Fruit fly (Drosophila melanogaster) whole organism, pupa: ENCODE data around the gene FMRFaR.

Experiments
- CG10348 ChIP-seq: fragments of 200-800 bp; sonication (Bioruptor generic); IDR thresholded peaks from 2 replicates; pipeline ENCODE4 v1.3.6; 2022; ENCODE audit warnings: missing biosample characterization, missing genetic modification characterization
- CG12605 ChIP-seq: fragments of 200-800 bp; sonication (Bioruptor generic); IDR thresholded peaks from 2 replicates; pipeline ENCODE4 v1.3.6; 2022; ENCODE audit warnings: missing biosample characterization, missing genetic modification characterization
- CG13204 ChIP-seq: fragments of 200-800 bp; sonication (Bioruptor generic); optimal IDR thresholded peaks from 2 replicates; lab custom pipeline; 2018; ENCODE audit warnings: missing biosample characterization, mild to moderate bottlenecking, missing genetic modification characterization, moderate library complexity
- CG14655 ChIP-seq: fragments of 200-800 bp; sonication (Bioruptor generic); optimal IDR thresholded peaks from 3 replicates; lab custom pipeline; 2017; ENCODE audit warnings: mild to moderate bottlenecking, missing biosample characterization, missing genetic modification reagents, missing genetic modification characterization
- CG15710 ChIP-seq: fragments of 200-800 bp; sonication (Bioruptor generic); optimal IDR thresholded peaks from 2 replicates; lab custom pipeline; 2018; ENCODE audit warnings: missing biosample characterization, mild to moderate bottlenecking, missing genetic modification characterization, moderate library complexity
- CG17806 ChIP-seq: fragments of 200-800 bp; sonication (Bioruptor generic); optimal IDR thresholded peaks from 2 replicates; lab custom pipeline; 2018; ENCODE audit warnings: missing biosample characterization, mild to moderate bottlenecking, missing genetic modification characterization, moderate library complexity
- CG32121 ChIP-seq: fragments of 200-800 bp; sonication (Bioruptor generic); IDR thresholded peaks from 2 replicates; pipeline ENCODE4 v1.3.6; 2022; ENCODE audit warnings: missing biosample characterization, missing genetic modification characterization
- CG34367 ChIP-seq: fragments of 200-800 bp; sonication (Bioruptor generic); optimal IDR thresholded peaks from 2 replicates; lab custom pipeline; 2018; ENCODE audit warnings: missing biosample characterization, mild to moderate bottlenecking, missing genetic modification characterization
- CG4496 ChIP-seq: fragments of 200-800 bp; sonication (Bioruptor generic); IDR thresholded peaks from 3 replicates; pipeline ENCODE4 v1.3.6; 2022; ENCODE audit warnings: missing biosample characterization, missing genetic modification characterization
- CG8159 ChIP-seq: fragments of 200-800 bp; sonication (Bioruptor generic); optimal IDR thresholded peaks from 3 replicates; lab custom pipeline; 2018; ENCODE audit warnings: missing biosample characterization, mild to moderate bottlenecking, missing genetic modification characterization, moderate library complexity
- CG8301 ChIP-seq: fragments of 200-800 bp; sonication (Bioruptor generic); optimal IDR thresholded peaks from 2 replicates; lab custom pipeline; 2018; ENCODE audit warnings: missing biosample characterization, mild to moderate bottlenecking, missing genetic modification characterization
- CG9948 ChIP-seq: fragments of 200-800 bp; sonication (Bioruptor generic); optimal IDR thresholded peaks from 2 replicates; lab custom pipeline; 2018; ENCODE audit warnings: missing biosample characterization, mild to moderate bottlenecking, missing genetic modification characterization, moderate library complexity
- D1 ChIP-seq: fragments of 200-800 bp; sonication (Bioruptor generic); optimal IDR thresholded peaks from 2 replicates; lab custom pipeline; 2018; ENCODE audit warnings: missing biosample characterization, mild to moderate bottlenecking, missing genetic modification characterization, moderate library complexity
- EcR ChIP-seq: fragments of 200-800 bp; sonication (Bioruptor generic); optimal IDR thresholded peaks from 3 replicates; lab custom pipeline; 2019; ENCODE audit warnings: missing biosample characterization, missing genetic modification characterization, mild to moderate bottlenecking, moderate library complexity, missing genetic modification reagents
- Ets98B ChIP-seq: fragments of 200-800 bp; sonication (Bioruptor generic); IDR thresholded peaks from 2 replicates; pipeline ENCODE4 v1.3.6; 2022; ENCODE audit warnings: missing biosample characterization, missing genetic modification characterization
- Pif1A ChIP-seq: fragments of 200-800 bp; sonication (Bioruptor generic); optimal IDR thresholded peaks from 3 replicates; lab custom pipeline; 2016; ENCODE audit warnings: missing biosample characterization, missing genetic modification characterization
- Pif1B ChIP-seq: fragments of 200-800 bp; sonication (Bioruptor generic); optimal IDR thresholded peaks from 3 replicates; lab custom pipeline; 2016; ENCODE audit warnings: missing biosample characterization, missing genetic modification characterization
- Snoo ChIP-seq: fragments of 200-800 bp; sonication (Bioruptor generic); optimal IDR thresholded peaks from 3 replicates; lab custom pipeline; 2017; ENCODE audit warnings: missing biosample characterization, mild to moderate bottlenecking, missing genetic modification characterization, inconsistent platforms
- fd96Ca ChIP-seq: fragments of 200-800 bp; sonication (Bioruptor generic); IDR thresholded peaks from 3 replicates; pipeline ENCODE4 v1.3.6; 2022; ENCODE audit warnings: missing biosample characterization, missing genetic modification characterization
- gl ChIP-seq: fragments of 200-800 bp; sonication (Bioruptor generic); optimal IDR thresholded peaks from 2 replicates; lab custom pipeline; 2018; ENCODE audit warnings: missing biosample characterization, mild to moderate bottlenecking, missing genetic modification characterization
- rn ChIP-seq: fragments of 200-800 bp; sonication (Bioruptor generic); IDR thresholded peaks from 2 replicates; pipeline ENCODE4 v1.3.6; 2022; ENCODE audit warnings: missing biosample characterization, missing genetic modification characterization

Gene FMRFaR

DNA sequence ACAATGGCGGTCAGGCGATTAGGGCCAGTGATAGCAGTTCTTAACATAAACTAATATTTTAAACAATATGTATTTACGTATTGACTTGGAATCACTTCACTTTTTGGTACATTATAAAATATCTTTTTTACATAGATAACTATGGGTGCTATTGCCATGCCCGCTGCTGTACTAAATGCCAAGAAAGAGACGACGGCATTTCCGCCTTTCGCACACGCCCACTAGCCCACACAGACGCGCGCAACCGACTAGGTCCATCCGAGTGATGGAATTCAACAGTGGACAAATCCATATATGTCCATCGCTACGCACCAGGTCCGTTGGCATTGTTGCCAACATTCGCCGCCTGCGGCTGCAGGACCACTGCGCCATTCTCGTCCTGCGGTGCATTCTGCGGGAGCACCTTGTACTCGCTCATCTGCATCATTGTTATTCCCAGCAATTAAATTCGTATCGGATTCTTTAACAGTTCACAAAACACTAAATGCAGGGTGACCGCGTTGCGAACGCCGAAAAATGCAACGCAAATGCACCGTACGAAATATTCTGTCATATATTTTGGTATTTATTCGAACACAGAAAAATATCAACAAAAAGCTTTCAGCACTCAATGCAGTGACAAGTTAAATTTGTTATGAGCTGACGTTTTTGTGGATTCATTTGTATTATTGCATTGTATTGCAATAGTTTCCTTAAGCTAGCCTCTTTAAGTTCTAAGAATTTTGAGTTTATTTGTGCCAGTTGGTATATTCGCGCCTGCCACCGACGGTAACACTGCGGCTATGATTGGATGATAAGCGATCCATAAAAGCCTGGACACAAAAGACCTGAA, 45.0 kb downstream of the FMRFaR start, which contains the start of the genes scramb2 and Sk2:
Gene scramb2 (minus strand): TSS at position 488 of the 832 bp plus-strand sequence.
Gene Sk2 (plus strand): TSS at position 763 of the 832 bp plus-strand sequence.
- TF ChIP-seq Pif1B (GFP tag; lab: Kevin White, UChicago) (peak; percentile 95), CG15710 (tag; lab: Kevin White, UChicago) (peak; percentile 96), CG10348 (GFP tag; lab: Robert Waterston, UW) (peak; percentile 67), CG34367 (tag; lab: Kevin White, UChicago) (peak; percentile 95), CG8301 (tag; lab: Kevin White, UChicago) (peak; percentile 97), D1 (tag; lab: Kevin White, UChicago) (no peak), CG8159 (tag; lab: Kevin White, UChicago) (peak; percentile 95), CG32121 (peak; percentile 97), CG13204 (GFP tag; lab: Kevin White, UChicago) (peak; percentile 94), Snoo (tag; lab: Kevin White, UChicago) (peak; percentile 95), CG9948 (peak; percentile 96), CG14655 (GFP tag; lab: Kevin White, UChicago) (peak; percentile 97), CG4496 (GFP tag; lab: Robert Waterston, UW) (peak; percentile 98), fd96Ca (peak; percentile 97), CG12605 (peak; percentile 97), rn (GFP tag; lab: Robert Waterston, UW) (peak; percentile 91), CG17806 (tag; lab: Kevin White, UChicago) (peak; percentile 96), Pif1A (peak; percentile 96), EcR (GFP tag; lab: Kevin White, UChicago) (no peak), Ets98B (GFP tag; lab: Robert Waterston, UW) (peak; percentile 97), gl (tag; lab: Kevin White, UChicago) (peak; percentile 91)

DNA sequence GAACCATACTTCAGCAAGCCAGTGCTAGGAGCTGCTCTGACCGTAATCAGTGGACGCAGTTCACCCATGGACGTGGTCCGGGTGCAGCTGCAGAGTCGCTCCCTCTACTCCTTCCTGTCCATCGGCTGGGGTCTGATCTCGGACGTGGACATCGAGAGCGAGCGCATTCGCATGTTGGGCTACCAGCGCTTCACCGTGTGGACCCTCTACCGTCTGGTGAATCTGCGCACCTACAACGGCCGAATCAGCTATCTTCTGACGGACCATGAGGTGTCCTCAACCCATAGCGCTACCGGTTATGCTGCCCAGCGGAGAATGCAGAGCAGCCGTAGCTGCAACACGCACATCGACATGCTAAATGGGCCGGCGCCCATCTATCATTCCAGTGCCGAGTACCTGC, 47.1 kb downstream of the FMRFaR start:
- no peak for TF ChIP-seq rn (GFP tag; lab: Robert Waterston, UW)
- TF ChIP-seq Snoo (tag; lab: Kevin White, UChicago): no peak
- TF ChIP-seq CG8159 (tag; lab: Kevin White, UChicago): no peak
- no peak for TF ChIP-seq fd96Ca
- no peak for TF ChIP-seq CG34367 (tag; lab: Kevin White, UChicago)
- TF ChIP-seq CG4496 (GFP tag; lab: Robert Waterston, UW): no peak
- no peak for TF ChIP-seq CG14655 (GFP tag; lab: Kevin White, UChicago)
- TF ChIP-seq CG12605: no peak
- no peak for TF ChIP-seq CG10348 (GFP tag; lab: Robert Waterston, UW)
- no peak for TF ChIP-seq CG8301 (tag; lab: Kevin White, UChicago)
- TF ChIP-seq D1 (tag; lab: Kevin White, UChicago): no peak
- no peak for TF ChIP-seq Pif1B (GFP tag; lab: Kevin White, UChicago)
- no peak for TF ChIP-seq CG13204 (GFP tag; lab: Kevin White, UChicago)
- TF ChIP-seq EcR (GFP tag; lab: Kevin White, UChicago): no peak

dm6 chr3L:3050185-3050584, 48.7 kb downstream of the FMRFaR start, which contains the start of gene CG32485:
TSS of gene CG32485 (plus strand) at chr3L:3050323.
- no peak for TF ChIP-seq CG9948
- TF ChIP-seq gl (tag; lab: Kevin White, UChicago): peak; percentile 2
- no peak for TF ChIP-seq CG13204 (GFP tag; lab: Kevin White, UChicago)
- TF ChIP-seq CG4496 (GFP tag; lab: Robert Waterston, UW): peak; percentile 53; the same call in 2 of the 3 replicates
- 0 out of 2 replicates have a peak, but pooled peaks have one; percentile 43 for TF ChIP-seq CG12605
- no peak for TF ChIP-seq CG17806 (tag; lab: Kevin White, UChicago)
- peak; percentile 42; the same call in 1 of the 2 replicates for TF ChIP-seq CG32121
- TF ChIP-seq fd96Ca: 0 out of 3 replicates have a peak, but pooled peaks have one; percentile 11
- no peak for TF ChIP-seq CG8159 (tag; lab: Kevin White, UChicago)
- TF ChIP-seq CG15710 (tag; lab: Kevin White, UChicago): peak; percentile 25
- no peak for TF ChIP-seq Pif1A
- peak; percentile 17 for TF ChIP-seq CG8301 (tag; lab: Kevin White, UChicago)

DNA sequence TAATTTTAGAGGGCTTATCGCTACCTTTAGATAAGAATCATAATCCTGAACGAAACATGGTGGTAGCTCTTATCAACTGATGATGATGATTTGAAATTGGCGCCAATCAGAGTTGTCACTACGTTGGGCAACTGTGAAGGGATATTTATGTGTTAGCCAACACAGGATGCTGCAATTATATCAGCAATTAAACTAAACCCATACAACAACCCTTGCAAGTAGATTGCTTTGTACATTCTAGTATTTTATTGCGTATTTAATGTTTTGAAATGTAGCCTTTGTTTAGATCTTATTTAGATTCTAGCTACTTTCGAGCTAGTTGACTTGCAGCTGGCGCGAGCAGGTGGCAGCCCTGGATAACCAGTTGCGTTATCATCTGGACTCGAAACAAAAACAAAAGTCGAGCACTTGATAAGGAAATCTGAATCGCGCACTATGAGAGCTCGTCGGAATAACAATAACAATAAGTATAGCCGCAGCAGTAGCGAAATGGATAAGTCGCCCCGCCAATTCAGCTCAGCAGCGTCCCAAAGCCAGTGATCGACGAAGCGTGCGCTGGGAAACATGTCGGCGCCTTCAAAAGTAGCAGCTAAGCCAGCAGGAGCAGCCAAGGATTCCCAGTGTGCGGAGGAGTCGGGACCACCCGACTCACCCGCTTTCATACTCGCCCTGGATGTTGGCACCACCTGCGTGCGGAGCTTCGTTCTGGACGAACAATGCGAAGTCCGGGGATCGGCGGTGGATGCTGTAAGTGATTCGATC, 50.8 kb downstream of the FMRFaR start, which contains the start of gene CG1271:
Gene CG1271 (plus strand): TSS at position 405 of the 762 bp plus-strand sequence.
- TF ChIP-seq CG14655 (GFP tag; lab: Kevin White, UChicago): no peak
- peak; percentile 33 for TF ChIP-seq CG8301 (tag; lab: Kevin White, UChicago)
- peak; percentile 73 for TF ChIP-seq CG15710 (tag; lab: Kevin White, UChicago)
- TF ChIP-seq fd96Ca: 0 out of 3 replicates have a peak, but pooled peaks have one; percentile 5
- TF ChIP-seq CG17806 (tag; lab: Kevin White, UChicago): peak; percentile 39
- TF ChIP-seq CG9948: peak; percentile 37
- peak; percentile 22; the same call in 1 of the 2 replicates for TF ChIP-seq CG32121
- no peak for TF ChIP-seq D1 (tag; lab: Kevin White, UChicago)
- TF ChIP-seq CG4496 (GFP tag; lab: Robert Waterston, UW): peak; percentile 65
- peak; percentile 19 for TF ChIP-seq gl (tag; lab: Kevin White, UChicago)
- peak; percentile 9; the same call in 1 of the 2 replicates for TF ChIP-seq Ets98B (GFP tag; lab: Robert Waterston, UW)
- TF ChIP-seq CG10348 (GFP tag; lab: Robert Waterston, UW): no peak
- peak; percentile 65 for TF ChIP-seq CG8159 (tag; lab: Kevin White, UChicago)
- no peak for TF ChIP-seq rn (GFP tag; lab: Robert Waterston, UW)
- peak; percentile 31 for TF ChIP-seq Snoo (tag; lab: Kevin White, UChicago)
- no peak for TF ChIP-seq EcR (GFP tag; lab: Kevin White, UChicago)
- no peak for TF ChIP-seq Pif1A
